Worm (Caenorhabditis elegans) whole organism, young adult: ENCODE measurements around the gene fip-2.

Experiments
- B0019.2 ChIP-seq: fragments of 200-800 bp; sonication (Bioruptor generic); conservative IDR thresholded peaks from 2 replicates; pipeline ENCODE4 v1.3.6; 2022; ENCODE audit warnings: missing genetic modification reagents, missing genetic modification characterization, missing compliant biosample characterization
- B0035.1 ChIP-seq: sonication (generic microtip); optimal IDR thresholded peaks from 2 replicates; lab custom pipeline; 2016; ENCODE audit warnings: missing genetic modification characterization, mild to moderate bottlenecking, missing compliant biosample characterization, missing genotype, missing genetic modification reagents
- B0336.3 ChIP-seq: fragments of 200-800 bp; sonication (Bioruptor generic); IDR thresholded peaks from 2 replicates; pipeline ENCODE4 v1.3.6; 2022; ENCODE audit warnings: missing genetic modification characterization, missing compliant biosample characterization
- K12H6.12 ChIP-seq: fragments of 200-800 bp; sonication (Bioruptor generic); optimal IDR thresholded peaks from 2 replicates; lab custom pipeline; 2018; ENCODE audit warnings: mild to moderate bottlenecking, missing genetic modification characterization, missing compliant biosample characterization
- Y53G8AR.9 ChIP-seq: fragments of 200-800 bp; sonication (Bioruptor generic); conservative IDR thresholded peaks from 2 replicates; pipeline ENCODE4 v1.3.6; 2022; ENCODE audit warnings: missing genetic modification reagents, missing genetic modification characterization, missing compliant biosample characterization
- Y67H2A.10 ChIP-seq: fragments of 200-800 bp; sonication (Bioruptor generic); conservative IDR thresholded peaks from 2 replicates; pipeline ENCODE4 v1.3.6; 2022; ENCODE audit warnings: missing genetic modification reagents, missing genetic modification characterization, missing compliant biosample characterization
- ZK185.1 ChIP-seq: sonication (generic microtip); optimal IDR thresholded peaks from 2 replicates; lab custom pipeline; 2016; ENCODE audit warnings: mild to moderate bottlenecking, missing genetic modification characterization, missing compliant biosample characterization; ENCODE audit not compliant: poor library complexity, severe bottlenecking
- akir-1 ChIP-seq: fragments of 200-800 bp; sonication (Bioruptor generic); optimal IDR thresholded peaks from 2 replicates; lab custom pipeline; 2018; ENCODE audit warnings: mild to moderate bottlenecking, missing genetic modification characterization, moderate library complexity, missing compliant biosample characterization
- ama-1 ChIP-seq, 3 experiments: fragments of 150-350 bp in 1 of 3; sonication (generic microtip) in 2 of 3; optimal IDR thresholded peaks; 2 replicates each; lab custom pipeline; 2014 to 2018; ENCODE audit warnings: missing biosample characterization in 2 of 3, missing genetic modification characterization in 2 of 3, missing genetic modification reagents in 2 of 3
- aptf-3 ChIP-seq: fragments of 200-800 bp; sonication (Bioruptor generic); IDR thresholded peaks from 2 replicates; pipeline ENCODE4 v1.3.6; 2022; ENCODE audit warnings: missing genetic modification characterization, missing compliant biosample characterization
- atf-7 ChIP-seq: sonication (generic microtip); optimal IDR thresholded peaks from 2 replicates; lab custom pipeline; 2017; ENCODE audit warnings: mild to moderate bottlenecking, missing genetic modification characterization, missing compliant biosample characterization
- athp-1 ChIP-seq: sonication (generic microtip); optimal IDR thresholded peaks from 2 replicates; lab custom pipeline; 2017; ENCODE audit warnings: mild to moderate bottlenecking, missing genetic modification characterization, missing compliant biosample characterization
- bed-2 ChIP-seq: fragments of 200-800 bp; sonication (Bioruptor generic); IDR thresholded peaks from 2 replicates; pipeline ENCODE4 v1.3.6; 2022; ENCODE audit warnings: missing genetic modification reagents, missing genetic modification characterization, missing compliant biosample characterization
- ceh-100 ChIP-seq: fragments of 200-800 bp; sonication (Bioruptor generic); IDR thresholded peaks from 2 replicates; pipeline ENCODE4 v1.3.6; 2022; ENCODE audit warnings: missing genetic modification reagents, missing genetic modification characterization, missing compliant biosample characterization
- ceh-58 ChIP-seq: fragments of 200-800 bp; sonication (Bioruptor generic); IDR thresholded peaks from 2 replicates; pipeline ENCODE4 v1.3.6; 2022; ENCODE audit warnings: missing genetic modification characterization, missing compliant biosample characterization
- ceh-91 ChIP-seq: fragments of 200-800 bp; sonication (Bioruptor generic); IDR thresholded peaks from 2 replicates; pipeline ENCODE4 v1.3.6; 2022; ENCODE audit warnings: missing genetic modification reagents, missing genetic modification characterization, missing compliant biosample characterization
- chd-7 ChIP-seq: sonication (generic microtip); optimal IDR thresholded peaks from 2 replicates; lab custom pipeline; 2016; ENCODE audit warnings: mild to moderate bottlenecking, missing genetic modification characterization, moderate library complexity, missing compliant biosample characterization
- die-1 ChIP-seq: sonication (generic microtip); optimal IDR thresholded peaks from 2 replicates; lab custom pipeline; 2016; ENCODE audit warnings: missing genotype, mild to moderate bottlenecking, missing genetic modification characterization, missing compliant biosample characterization
- dpff-1 ChIP-seq: sonication (generic microtip); optimal IDR thresholded peaks from 2 replicates; lab custom pipeline; 2017; ENCODE audit warnings: mild to moderate bottlenecking, missing genetic modification characterization, missing compliant biosample characterization
- egl-18 ChIP-seq: fragments of 200-800 bp; sonication (Bioruptor generic); IDR thresholded peaks from 2 replicates; pipeline ENCODE4 v1.3.6; 2022; ENCODE audit warnings: missing genetic modification reagents, missing genetic modification characterization, missing compliant biosample characterization
- egl-44 ChIP-seq: fragments of 200-800 bp; sonication (Bioruptor generic); IDR thresholded peaks from 2 replicates; pipeline ENCODE4 v1.3.6; 2022; ENCODE audit warnings: missing genetic modification reagents, missing genetic modification characterization, missing compliant biosample characterization
- hmg-1.2 ChIP-seq: fragments of 200-800 bp; sonication (Bioruptor generic); IDR thresholded peaks from 2 replicates; pipeline ENCODE4 v1.3.6; 2022; ENCODE audit warnings: missing genetic modification reagents, missing genetic modification characterization, missing compliant biosample characterization
- hmg-20 ChIP-seq: fragments of 200-800 bp; sonication (Bioruptor generic); IDR thresholded peaks from 2 replicates; pipeline ENCODE4 v1.3.6; 2022; ENCODE audit warnings: missing genetic modification reagents, missing genetic modification characterization, missing compliant biosample characterization
- hsf-1 ChIP-seq: fragments of 200-800 bp; sonication (Bioruptor generic); IDR thresholded peaks from 2 replicates; pipeline ENCODE4 v1.3.6; 2022; ENCODE audit warnings: missing genetic modification reagents, missing genetic modification characterization, missing compliant biosample characterization
- let-526 ChIP-seq: fragments of 200-800 bp; sonication (Bioruptor generic); IDR thresholded peaks from 2 replicates; pipeline ENCODE4 v1.3.6; 2022; ENCODE audit warnings: missing genetic modification reagents, missing genetic modification characterization, missing compliant biosample characterization
- let-607 ChIP-seq, 2 experiments: fragments of 200-800 bp in 1 of 2; sonication (Bioruptor generic) in 1 of 2; sonication (generic microtip) in 1 of 2; optimal IDR thresholded peaks; 2 replicates each; lab custom pipeline; 2016 to 2018; ENCODE audit warnings: mild to moderate bottlenecking in 2 of 2, missing compliant biosample characterization in 2 of 2, missing genetic modification characterization in 2 of 2, moderate library complexity in 2 of 2, missing genotype in 1 of 2
- lin-26 ChIP-seq: fragments of 200-800 bp; sonication (Bioruptor generic); IDR thresholded peaks from 2 replicates; pipeline ENCODE4 v1.3.6; 2022; ENCODE audit warnings: missing genetic modification reagents, missing genetic modification characterization, missing compliant biosample characterization
- lin-35 ChIP-seq, 3 experiments: fragments of 150-350 bp in 2 of 3; sonication (generic microtip) in 1 of 3; optimal IDR thresholded peaks; 2 replicates each; lab custom pipeline; 2014 to 2018; ENCODE audit warnings: missing biosample characterization in 3 of 3, missing genetic modification characterization in 3 of 3, missing genetic modification reagents in 3 of 3
- lin-40 ChIP-seq: sonication (generic microtip); optimal IDR thresholded peaks from 2 replicates; lab custom pipeline; 2016; ENCODE audit warnings: missing genetic modification characterization, mild to moderate bottlenecking, missing compliant biosample characterization, missing genotype, missing genetic modification reagents
- lin-54 ChIP-seq: fragments of 200-800 bp; sonication (Bioruptor generic); optimal IDR thresholded peaks from 2 replicates; lab custom pipeline; 2018; ENCODE audit warnings: mild to moderate bottlenecking, missing genetic modification characterization, missing compliant biosample characterization
- lsy-27 ChIP-seq: sonication (generic microtip); optimal IDR thresholded peaks from 2 replicates; lab custom pipeline; 2017; ENCODE audit warnings: missing genetic modification characterization, mild to moderate bottlenecking, missing compliant biosample characterization, antibody characterized with exemption, missing genotype, borderline replicate concordance; ENCODE audit not compliant: insufficient read depth
- madf-10 ChIP-seq: sonication (generic microtip); optimal IDR thresholded peaks from 2 replicates; lab custom pipeline; 2016; ENCODE audit warnings: mild to moderate bottlenecking, missing genetic modification characterization, missing compliant biosample characterization
- madf-8 ChIP-seq: fragments of 200-800 bp; sonication (Bioruptor generic); conservative IDR thresholded peaks from 2 replicates; pipeline ENCODE4 v1.3.6; 2022; ENCODE audit warnings: missing genetic modification reagents, missing genetic modification characterization, missing compliant biosample characterization
- mel-28 ChIP-seq: sonication (generic microtip); optimal IDR thresholded peaks from 2 replicates; lab custom pipeline; 2016; ENCODE audit warnings: borderline replicate concordance, mild to moderate bottlenecking, missing genetic modification characterization, missing compliant biosample characterization
- nfya-2 ChIP-seq: fragments of 200-800 bp; sonication (Bioruptor generic); IDR thresholded peaks from 2 replicates; pipeline ENCODE4 v1.3.6; 2022; ENCODE audit warnings: missing genetic modification reagents, missing genetic modification characterization, missing compliant biosample characterization
- nhr-27 ChIP-seq: fragments of 200-800 bp; sonication (Bioruptor generic); optimal IDR thresholded peaks from 2 replicates; lab custom pipeline; 2018; ENCODE audit warnings: mild to moderate bottlenecking, missing genetic modification characterization, moderate library complexity, missing compliant biosample characterization
- nhr-80 ChIP-seq: sonication (generic microtip); optimal IDR thresholded peaks from 2 replicates; lab custom pipeline; 2016; ENCODE audit warnings: missing genetic modification characterization, missing compliant biosample characterization
- rcor-1 ChIP-seq: fragments of 200-800 bp; sonication (Bioruptor generic); IDR thresholded peaks from 2 replicates; pipeline ENCODE4 v1.3.6; 2022; ENCODE audit warnings: missing genetic modification reagents, missing genetic modification characterization, missing compliant biosample characterization
- rec-8 ChIP-seq, 2 experiments: sonication (generic microtip); optimal IDR thresholded peaks; 2 replicates each; lab custom pipeline; 2016; ENCODE audit warnings: mild to moderate bottlenecking in 2 of 2, missing genetic modification characterization in 2 of 2, missing genetic modification reagents in 2 of 2, missing genotype in 2 of 2, missing biosample characterization in 1 of 2, missing compliant biosample characterization in 1 of 2, moderate library complexity in 1 of 2
- snpc-4 ChIP-seq, 5 experiments: fragments of 150-350 bp in 1 of 5; sonication (generic microtip) in 4 of 5; optimal IDR thresholded peaks; 2 replicates each; lab custom pipeline; 2014 to 2018; ENCODE audit warnings: missing genetic modification characterization in 5 of 5, missing biosample characterization in 3 of 5, antibody characterized with exemption in 2 of 5, mild to moderate bottlenecking in 2 of 5, missing compliant biosample characterization in 2 of 5, missing genotype in 2 of 5, moderate library complexity in 2 of 5, missing genetic modification reagents in 1 of 5
- tlf-1 ChIP-seq: fragments of 200-800 bp; sonication (Bioruptor generic); optimal IDR thresholded peaks from 2 replicates; lab custom pipeline; 2018; ENCODE audit warnings: mild to moderate bottlenecking, missing genetic modification characterization, missing compliant biosample characterization

fip-2 gene

DNA sequence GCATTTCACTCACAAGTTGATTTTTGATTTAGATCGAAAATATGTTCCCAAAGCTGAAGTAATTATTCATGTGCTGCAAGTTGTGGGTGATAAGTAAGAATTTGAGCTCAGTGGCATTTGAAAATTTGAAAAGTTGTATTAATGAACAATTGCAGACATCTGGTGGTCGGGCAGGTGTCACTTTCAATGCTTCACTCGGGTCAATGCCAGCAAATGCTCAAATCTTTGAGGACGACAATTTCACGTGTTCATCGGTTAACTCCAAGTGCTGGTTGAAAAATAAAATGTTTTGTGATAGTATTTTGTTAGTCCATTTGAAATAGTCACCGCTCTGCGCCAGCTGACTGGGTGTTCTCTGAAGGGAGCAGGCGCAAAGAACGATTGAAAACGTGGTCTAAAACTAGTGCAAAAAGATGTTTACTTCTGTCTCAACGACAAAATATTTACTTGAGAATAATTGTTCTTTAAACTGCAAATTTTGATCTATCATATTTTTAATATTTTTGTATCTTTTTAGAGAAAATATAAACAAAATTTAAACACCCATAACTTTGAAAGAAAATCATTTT is 26.4 kb downstream of the fip-2 start (continued):
- TF ChIP-seq snpc-4 (GFP tag; optimal IDR thresholded peaks at IDR 0.05; lab: Kevin White, UChicago) = no peak
- peak in 1 of 4 experiments; percentile 18 for TF ChIP-seq snpc-4 (tag; optimal IDR thresholded peaks at IDR 0.05; lab: Kevin White, UChicago)
- TF ChIP-seq tlf-1 (GFP tag; lab: Kevin White, UChicago) = peak; percentile 27
- no peak for TF ChIP-seq ceh-100 (GFP tag; lab: Robert Waterston, UW)
- TF ChIP-seq hmg-1.2 (GFP tag; lab: Robert Waterston, UW) = peak; percentile 25; the same call in 1 of the 2 replicates
- TF ChIP-seq chd-7 (tag; lab: Kevin White, UChicago) = peak; percentile 33
- no peak for TF ChIP-seq B0035.1 (tag; lab: Kevin White, UChicago)
- TF ChIP-seq lin-40 (tag; lab: Kevin White, UChicago) = no peak
- TF ChIP-seq madf-8 = no peak
- TF ChIP-seq dpff-1 (tag; lab: Kevin White, UChicago) = no peak
- peak in 1 of 2 experiments; percentile 6 for TF ChIP-seq let-607 (tag; optimal IDR thresholded peaks at IDR 0.05; lab: Kevin White, UChicago)
- 0 out of 2 replicates have a peak, but pooled peaks have one; percentile 12 for TF ChIP-seq rcor-1 (GFP tag; lab: Robert Waterston, UW)
- no peak for TF ChIP-seq bed-2 (GFP tag; lab: Robert Waterston, UW)
- no peak for TF ChIP-seq atf-7 (tag; lab: Kevin White, UChicago)
- TF ChIP-seq nhr-80 = peak; percentile 46
- TF ChIP-seq let-526 (GFP tag; lab: Robert Waterston, UW) = peak; percentile 41; the same call in 1 of the 2 replicates
- no peak for TF ChIP-seq ZK185.1 (tag; lab: Kevin White, UChicago)

DNA sequence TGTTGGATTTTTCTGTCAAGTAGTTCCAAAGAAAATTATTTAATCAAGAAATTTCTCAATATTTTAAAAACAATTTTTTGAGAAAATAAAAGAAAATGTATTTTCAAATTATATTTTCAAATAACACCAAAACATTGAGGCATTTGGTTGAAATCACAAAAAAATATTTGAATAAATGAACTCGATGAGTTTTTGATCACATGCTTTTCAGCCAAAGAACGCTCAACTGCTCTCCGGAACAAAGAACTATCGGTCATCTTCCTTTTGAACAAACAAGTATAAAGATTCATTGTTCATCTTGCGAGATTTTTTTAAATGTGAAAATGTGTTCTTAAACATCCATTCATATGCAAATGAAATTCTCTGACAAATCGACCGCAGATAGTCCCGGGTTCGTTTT is 27.2 kb downstream of the fip-2 start:
- no peak for TF ChIP-seq mel-28
- TF ChIP-seq K12H6.12 = no peak
- peak in 1 of 3 experiments; percentile 1 for TF ChIP-seq lin-35 (GFP tag; optimal IDR thresholded peaks at IDR 0.05; lab: Kevin White, UChicago)
- TF ChIP-seq nfya-2 (GFP tag; lab: Robert Waterston, UW) = no peak
- no peak for TF ChIP-seq nhr-27
- TF ChIP-seq akir-1 (GFP tag; lab: Kevin White, UChicago) = no peak

DNA sequence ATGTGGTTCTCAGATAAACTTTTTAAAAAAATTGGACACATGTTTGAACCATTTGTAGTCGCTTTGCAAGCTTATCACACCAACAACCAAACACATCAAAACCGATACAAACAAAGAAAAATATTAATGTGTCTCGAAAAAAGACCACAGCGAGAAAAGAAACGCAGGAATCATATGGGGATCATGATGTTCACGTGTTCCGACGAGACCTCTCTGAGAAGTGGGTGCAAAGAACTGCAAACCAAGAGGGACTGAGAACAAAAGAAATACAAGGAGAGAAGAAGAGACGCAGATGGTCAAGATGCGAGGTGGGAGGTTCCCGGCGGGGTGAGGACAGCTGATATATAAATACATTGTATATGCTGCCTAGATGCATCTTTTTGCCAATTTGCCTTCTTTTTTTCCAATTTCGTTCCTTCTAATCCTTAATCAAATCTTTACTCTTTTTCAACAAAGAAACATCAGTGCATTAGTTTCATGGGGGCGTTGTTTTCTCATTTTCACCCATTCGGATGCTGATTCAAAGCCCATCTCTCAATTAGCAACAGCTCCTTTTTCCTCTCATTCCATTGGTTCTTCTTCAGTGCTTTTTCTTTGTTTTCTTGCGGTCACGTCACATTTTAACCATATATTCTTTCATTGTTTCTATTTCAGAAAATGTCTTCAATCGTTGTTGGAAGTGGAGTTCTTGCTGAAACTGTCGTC is 28.0 kb downstream of the fip-2 start, which contains the start of gene F21C10.10:
TSS of gene F21C10.10 (plus strand) at position 655 of the 705 bp plus-strand sequence.
- TF ChIP-seq ama-1 (optimal IDR thresholded peaks at IDR 0.05; lab: Kevin White, UChicago) = peak; percentile 59
- TF ChIP-seq ama-1 (GFP tag; optimal IDR thresholded peaks at IDR 0.05; lab: Kevin White, UChicago) = no peak
- TF ChIP-seq aptf-3 = no peak
- no peak for TF ChIP-seq Y67H2A.10 (GFP tag; lab: Robert Waterston, UW)
- TF ChIP-seq Y53G8AR.9 (GFP tag; lab: Robert Waterston, UW) = peak; percentile 38; the same call in 1 of the 2 replicates
- no peak for TF ChIP-seq ceh-91
- TF ChIP-seq lsy-27 = no peak
- TF ChIP-seq snpc-4 (GFP tag; optimal IDR thresholded peaks at IDR 0.05; lab: Kevin White, UChicago) = no peak
- peak in 2 of 4 experiments; percentile 22 to 48 for TF ChIP-seq snpc-4 (tag; optimal IDR thresholded peaks at IDR 0.05; lab: Kevin White, UChicago)
- TF ChIP-seq hsf-1 (GFP tag; lab: Robert Waterston, UW) = peak; percentile 62; the same call in 1 of the 2 replicates
- peak; percentile 69 for TF ChIP-seq ZK185.1 (tag; lab: Kevin White, UChicago)
- TF ChIP-seq lin-54 = peak; percentile 55
- TF ChIP-seq madf-10 (tag; lab: Kevin White, UChicago) = peak; percentile 72
- no peak for TF ChIP-seq akir-1 (GFP tag; lab: Kevin White, UChicago)
- peak; percentile 42; the same call in 1 of the 2 replicates for TF ChIP-seq egl-44 (GFP tag; lab: Robert Waterston, UW)
- peak; percentile 59; the same call in 1 of the 2 replicates for TF ChIP-seq B0336.3 (GFP tag; lab: Robert Waterston, UW)
- peak; percentile 21 for TF ChIP-seq die-1 (tag; lab: Kevin White, UChicago)
- TF ChIP-seq egl-18 (GFP tag; lab: Robert Waterston, UW) = no peak
- TF ChIP-seq lin-40 (tag; lab: Kevin White, UChicago) = peak; percentile 91
- no peak for TF ChIP-seq rec-8 (tag; optimal IDR thresholded peaks at IDR 0.05; lab: Kevin White, UChicago)
- no peak for TF ChIP-seq hmg-20 (GFP tag; lab: Robert Waterston, UW)
- TF ChIP-seq ceh-58 (GFP tag; lab: Robert Waterston, UW) = no peak
- TF ChIP-seq lin-26 (GFP tag; lab: Robert Waterston, UW) = peak; percentile 71; the same call in 1 of the 2 replicates
- TF ChIP-seq B0019.2 (GFP tag; lab: Robert Waterston, UW) = no peak
- no peak for TF ChIP-seq athp-1 (tag; lab: Kevin White, UChicago)
